Worm (Caenorhabditis elegans): Measurements from ENCODE around the gene nlp-80.

- TF ChIP-seq Y55F3AM.14 (GFP tag; optimal IDR thresholded peaks at IDR 0.05) = no peak
- TF ChIP-seq lsy-2 (tag; optimal IDR thresholded peaks at IDR 0.05) = no peak
- TF ChIP-seq ZK546.5 (tag; optimal IDR thresholded peaks at IDR 0.05) = no peak
- TF ChIP-seq zag-1 (tag; optimal IDR thresholded peaks at IDR 0.05) = no peak
- TF ChIP-seq ama-1 (optimal IDR thresholded peaks at IDR 0.05) = no peak
- TF ChIP-seq aly-2 (tag; optimal IDR thresholded peaks at IDR 0.05) = no peak
- no peak for TF ChIP-seq nhr-23 (tag; optimal IDR thresholded peaks at IDR 0.05)
- TF ChIP-seq skn-1 (tag; optimal IDR thresholded peaks at IDR 0.05) = no peak
Measured at ce11 chrV:11098599-11098998, 33.2 kb upstream of the nlp-80 start, which contains the start of gene cdkl-1.

Measured in whole organism, L2 larva.